Fruit fly (Drosophila melanogaster) whole organism, prepupa: ENCODE data around the gene Gr22f.

Experiments
- CG6792 ChIP-seq: fragments of 200-800 bp; sonication (Bioruptor generic); optimal IDR thresholded peaks from 3 replicates; lab custom pipeline; 2016; ENCODE audit warnings: missing biosample characterization, missing genetic modification characterization
- Hr4 ChIP-seq: fragments of 200-800 bp; sonication (Bioruptor generic); optimal IDR thresholded peaks from 3 replicates; lab custom pipeline; 2016; ENCODE audit warnings: missing biosample characterization, missing genetic modification characterization
- Sox102F ChIP-seq: fragments of 200-800 bp; sonication (Bioruptor generic); optimal IDR thresholded peaks from 2 replicates; lab custom pipeline; 2016; ENCODE audit warnings: missing biosample characterization, mild to moderate bottlenecking, missing genetic modification characterization

dm6 chr2L:1709316-1709715 lies 46.9 kb downstream of the Gr22f start:
- TF ChIP-seq Sox102F (GFP tag; lab: Kevin White, UChicago), result no peak
- no peak for TF ChIP-seq CG6792
- no peak for TF ChIP-seq Hr4 (GFP tag; lab: Kevin White, UChicago)
